Worm (Caenorhabditis elegans) whole organism, midembryonic: ENCODE data around the gene gro-1.

Experiments
- T22C8.4 ChIP-seq: fragments of 200-800 bp; sonication (Bioruptor generic); IDR thresholded peaks from 2 replicates; pipeline ENCODE4 v1.3.6; 2022; ENCODE audit warnings: missing genetic modification characterization, missing compliant biosample characterization
- cog-1 ChIP-seq: sonication (generic microtip); optimal IDR thresholded peaks from 2 replicates; lab custom pipeline; 2016; ENCODE audit warnings: missing genetic modification characterization, missing compliant biosample characterization
- flt-1 ChIP-seq: fragments of 200-800 bp; sonication (Bioruptor generic); IDR thresholded peaks from 2 replicates; pipeline ENCODE4 v1.3.6; 2022; ENCODE audit warnings: missing genetic modification characterization, missing compliant biosample characterization
- klf-2 ChIP-seq: fragments of 200-800 bp; sonication (Bioruptor generic); conservative IDR thresholded peaks from 2 replicates; pipeline ENCODE4 v1.3.6; 2022; ENCODE audit warnings: missing genetic modification reagents, missing genetic modification characterization, missing compliant biosample characterization
- med-1 ChIP-seq: sonication (generic microtip); optimal IDR thresholded peaks from 2 replicates; lab custom pipeline; 2017; ENCODE audit warnings: missing genetic modification characterization, mild to moderate bottlenecking, missing compliant biosample characterization, antibody characterized with exemption, missing genetic modification reagents; ENCODE audit not compliant: insufficient read depth
- ref-1 ChIP-seq: fragments of 200-800 bp; sonication (Bioruptor generic); conservative IDR thresholded peaks from 2 replicates; pipeline ENCODE4 v1.3.6; 2022; ENCODE audit warnings: missing genetic modification reagents, missing genetic modification characterization, missing compliant biosample characterization
- tab-1 ChIP-seq: fragments of 200-800 bp; sonication (Bioruptor generic); IDR thresholded peaks from 2 replicates; pipeline ENCODE4 v1.3.6; 2022; ENCODE audit warnings: missing genetic modification characterization, missing compliant biosample characterization
- ztf-23 ChIP-seq: fragments of 200-800 bp; sonication (Bioruptor generic); IDR thresholded peaks from 2 replicates; pipeline ENCODE4 v1.3.6; 2022; ENCODE audit warnings: missing genetic modification reagents, missing genetic modification characterization, missing compliant biosample characterization
- ztf-29 ChIP-seq: fragments of 200-800 bp; sonication (Bioruptor generic); IDR thresholded peaks from 2 replicates; pipeline ENCODE4 v1.3.6; 2022; ENCODE audit warnings: missing genetic modification reagents, missing genetic modification characterization, missing compliant biosample characterization

DNA sequence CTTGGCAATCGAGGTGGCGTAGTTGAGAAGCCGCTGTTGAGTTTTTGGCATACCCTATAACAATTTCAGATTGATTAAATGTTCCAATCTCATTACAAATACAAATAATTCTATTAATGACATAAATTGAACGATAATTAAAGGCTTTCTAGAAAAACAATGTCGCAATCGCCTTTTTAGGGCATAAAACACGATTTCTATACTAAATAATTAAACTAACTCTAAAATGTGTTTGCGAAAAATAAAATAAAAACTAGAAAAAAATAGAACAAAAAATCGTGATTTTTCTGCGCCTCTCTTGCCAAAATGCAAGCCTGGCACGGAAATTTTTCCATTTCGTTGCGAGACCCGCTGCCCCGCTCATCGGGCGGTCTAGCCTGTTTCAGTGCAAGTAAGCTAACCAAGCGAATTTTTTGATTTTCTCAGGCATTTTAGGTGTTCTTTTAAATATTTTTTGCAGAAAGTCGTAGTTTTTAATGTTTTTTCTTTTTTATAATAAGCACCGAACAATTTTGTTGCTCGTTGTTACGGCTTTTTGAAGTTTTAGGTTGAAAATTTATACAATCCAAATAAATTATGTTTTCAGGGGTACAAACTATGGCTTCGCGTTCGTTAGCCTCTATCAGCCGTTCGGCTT, 37.0 kb upstream of the gro-1 start, which contains the start of the genes C34E10.12, C34E10.10 and atp-2:
- TF ChIP-seq flt-1 (no peak; the same call in 1 of the 2 replicates), ztf-29 (GFP tag; lab: Robert Waterston, UW) (peak; percentile 72), cog-1 (tag; lab: Kevin White, UChicago) (peak; percentile 25), med-1 (GFP tag; lab: Kevin White, UChicago) (peak; percentile 7), ref-1 (GFP tag; lab: Robert Waterston, UW) (no peak), klf-2 (GFP tag; lab: Robert Waterston, UW) (no peak; the same call in 1 of the 2 replicates), T22C8.4 (GFP tag; lab: Robert Waterston, UW) (no peak), ztf-23 (GFP tag; lab: Robert Waterston, UW) (peak; percentile 69; the same call in 1 of the 2 replicates), tab-1 (GFP tag; lab: Robert Waterston, UW) (no peak)
